Fruit fly (Drosophila melanogaster) whole organism, embryonic: Measurements from ENCODE around the gene SCAR.
A peak's percentile ranks its signal among the peaks of the same experiment; 100 is the strongest.

Source experiments
- B-H2 ChIP-seq: fragments of 200-800 bp; sonication (Bioruptor generic); optimal IDR thresholded peaks from 2 replicates; lab custom pipeline; 2018; ENCODE audit warnings: missing biosample characterization, mild to moderate bottlenecking, missing genetic modification characterization
- Bgb ChIP-seq: fragments of 200-800 bp; sonication (Bioruptor generic); IDR thresholded peaks from 2 replicates; pipeline ENCODE4 v1.3.6; 2022; ENCODE audit warnings: missing biosample characterization, missing genetic modification characterization; ENCODE audit not compliant: partially characterized antibody
- CG10979 ChIP-seq: fragments of 200-800 bp; sonication (Bioruptor generic); optimal IDR thresholded peaks from 2 replicates; lab custom pipeline; 2018; ENCODE audit warnings: missing biosample characterization, mild to moderate bottlenecking, missing genetic modification characterization, moderate library complexity
- CG12236 ChIP-seq: fragments of 200-800 bp; sonication (Bioruptor generic); optimal IDR thresholded peaks from 2 replicates; lab custom pipeline; 2016; ENCODE audit warnings: missing biosample characterization, missing genetic modification characterization
- CG14014 ChIP-seq: fragments of 200-800 bp; sonication (Bioruptor generic); IDR thresholded peaks from 2 replicates; pipeline ENCODE4 v1.3.6; 2022; ENCODE audit warnings: missing biosample characterization, missing genetic modification characterization
- CG17361 ChIP-seq: fragments of 200-800 bp; sonication (Bioruptor generic); IDR thresholded peaks from 3 replicates; pipeline ENCODE4 v1.3.6; 2022; ENCODE audit warnings: missing biosample characterization, missing genetic modification characterization
- CG18764 ChIP-seq: fragments of 200-800 bp; sonication (Bioruptor generic); optimal IDR thresholded peaks from 3 replicates; lab custom pipeline; 2016; ENCODE audit warnings: missing biosample characterization, missing genetic modification characterization
- CG2116 ChIP-seq: fragments of 200-800 bp; sonication (Bioruptor generic); optimal IDR thresholded peaks from 3 replicates; lab custom pipeline; 2018; ENCODE audit warnings: missing biosample characterization, mild to moderate bottlenecking, missing genetic modification characterization
- CG30020 ChIP-seq: fragments of 200-800 bp; optimal IDR thresholded peaks from 2 replicates; lab custom pipeline; 2019; ENCODE audit warnings: missing biosample characterization, mild to moderate bottlenecking, missing genetic modification characterization, moderate library complexity
- CG32772 ChIP-seq: fragments of 200-800 bp; sonication (Bioruptor generic); IDR thresholded peaks from 2 replicates; pipeline ENCODE4 v1.3.6; 2022; ENCODE audit warnings: missing biosample characterization, missing genetic modification characterization
- CG3281 ChIP-seq: fragments of 200-800 bp; sonication (Bioruptor generic); optimal IDR thresholded peaks from 3 replicates; lab custom pipeline; 2017; ENCODE audit warnings: missing biosample characterization, mild to moderate bottlenecking, missing genetic modification characterization
- CG7357 ChIP-seq: fragments of 200-800 bp; sonication (Bioruptor generic); IDR thresholded peaks from 3 replicates; pipeline ENCODE4 v1.3.6; 2022; ENCODE audit warnings: missing biosample characterization, missing genetic modification characterization
- CG8924 ChIP-seq: fragments of 200-800 bp; optimal IDR thresholded peaks from 3 replicates; lab custom pipeline; 2019; ENCODE audit warnings: missing biosample characterization, mild to moderate bottlenecking, missing genetic modification characterization, moderate library complexity
- CG9727 ChIP-seq: fragments of 200-800 bp; sonication (Bioruptor generic); optimal IDR thresholded peaks from 3 replicates; lab custom pipeline; 2017; ENCODE audit warnings: missing biosample characterization, mild to moderate bottlenecking, missing genetic modification characterization
- Dek ChIP-seq: fragments of 200-800 bp; sonication (Bioruptor generic); optimal IDR thresholded peaks from 3 replicates; lab custom pipeline; 2019; ENCODE audit warnings: missing biosample characterization, mild to moderate bottlenecking, missing genetic modification characterization, moderate library complexity
- Dip2 ChIP-seq: fragments of 200-800 bp; sonication (Bioruptor generic); IDR thresholded peaks from 2 replicates; pipeline ENCODE4 v1.3.6; 2022; ENCODE audit warnings: missing biosample characterization, missing genetic modification characterization
- Ets65A ChIP-seq: fragments of 200-800 bp; sonication (Bioruptor generic); peaks from one replicate; lab custom pipeline; 2016; ENCODE audit warnings: missing biosample characterization, missing genetic modification characterization
- Ets97D ChIP-seq: fragments of 200-800 bp; sonication (Bioruptor generic); optimal IDR thresholded peaks from 3 replicates; lab custom pipeline; 2016; ENCODE audit warnings: missing biosample characterization, missing genetic modification characterization
- HLH4C ChIP-seq: fragments of 200-800 bp; sonication (Bioruptor generic); IDR thresholded peaks from 3 replicates; pipeline ENCODE4 v1.3.6; 2022; ENCODE audit warnings: missing biosample characterization, missing genetic modification characterization; ENCODE audit not compliant: partially characterized antibody
- Jarid2 ChIP-seq: fragments of 200-800 bp; sonication (Bioruptor generic); optimal IDR thresholded peaks from 3 replicates; lab custom pipeline; 2017; ENCODE audit warnings: mild to moderate bottlenecking, missing biosample characterization, missing genetic modification reagents, missing genetic modification characterization
- MESR4 ChIP-seq: fragments of 200-800 bp; sonication (Bioruptor generic); optimal IDR thresholded peaks from 2 replicates; lab custom pipeline; 2018; ENCODE audit warnings: missing biosample characterization, mild to moderate bottlenecking, missing genetic modification characterization, moderate library complexity
- Med ChIP-seq: fragments of 200-800 bp; sonication (Bioruptor generic); peaks from one replicate; lab custom pipeline; 2016; ENCODE audit warnings: missing biosample characterization, missing genetic modification characterization, mild to moderate bottlenecking, inconsistent platforms, moderate library complexity
- NK7.1 ChIP-seq: fragments of 200-800 bp; sonication (Bioruptor generic); optimal IDR thresholded peaks from 3 replicates; lab custom pipeline; 2016; ENCODE audit warnings: missing biosample characterization, missing genetic modification characterization
- Side ChIP-seq: fragments of 200-800 bp; sonication (Bioruptor generic); optimal IDR thresholded peaks from 2 replicates; lab custom pipeline; 2016; ENCODE audit warnings: missing biosample characterization, missing genetic modification characterization
- Spps ChIP-seq: fragments of 200-800 bp; sonication (Bioruptor generic); optimal IDR thresholded peaks from 2 replicates; lab custom pipeline; 2018; ENCODE audit warnings: missing biosample characterization, mild to moderate bottlenecking, missing genetic modification characterization
- ap ChIP-seq: fragments of 200-800 bp; sonication (Bioruptor generic); IDR thresholded peaks from 2 replicates; pipeline ENCODE4 v1.3.6; 2022; ENCODE audit warnings: missing biosample characterization, missing genetic modification characterization
- bsh ChIP-seq, 2 experiments: fragments of 200-800 bp; sonication (Bioruptor generic); optimal IDR thresholded peaks; 2 replicates each; lab custom pipeline; 2017 to 2018; ENCODE audit warnings: mild to moderate bottlenecking in 2 of 2, missing biosample characterization in 2 of 2, missing genetic modification characterization in 2 of 2, moderate library complexity in 1 of 2
- crp ChIP-seq, 2 experiments: fragments of 200-800 bp; sonication (Bioruptor generic); optimal IDR thresholded peaks; 2 replicates in 1 of 2; 3 replicates in 1 of 2; lab custom pipeline; 2017; ENCODE audit warnings: missing biosample characterization in 2 of 2, missing genetic modification characterization in 2 of 2, mild to moderate bottlenecking in 1 of 2, moderate library complexity in 1 of 2
- danr ChIP-seq: fragments of 200-800 bp; sonication (Bioruptor generic); IDR thresholded peaks from 2 replicates; pipeline ENCODE4 v1.3.6; 2022; ENCODE audit warnings: missing biosample characterization, missing genetic modification characterization
- disco-r ChIP-seq: fragments of 200-800 bp; sonication (Bioruptor generic); optimal IDR thresholded peaks from 2 replicates; lab custom pipeline; 2016; ENCODE audit warnings: missing biosample characterization, missing genetic modification characterization
- grau ChIP-seq: fragments of 200-800 bp; optimal IDR thresholded peaks from 3 replicates; lab custom pipeline; 2019; ENCODE audit warnings: missing biosample characterization, mild to moderate bottlenecking, missing genetic modification characterization, moderate library complexity
- ind ChIP-seq: fragments of 200-800 bp; sonication (Bioruptor generic); optimal IDR thresholded peaks from 3 replicates; lab custom pipeline; 2016; ENCODE audit warnings: missing biosample characterization, missing genetic modification characterization
- inv ChIP-seq: fragments of 200-800 bp; sonication (Bioruptor generic); IDR thresholded peaks from 2 replicates; pipeline ENCODE4 v1.3.6; 2022; ENCODE audit warnings: missing biosample characterization, missing genetic modification characterization; ENCODE audit not compliant: partially characterized antibody
- peb ChIP-seq: fragments of 200-800 bp; sonication (Bioruptor generic); IDR thresholded peaks from 2 replicates; pipeline ENCODE4 v1.3.6; 2022; ENCODE audit warnings: missing biosample characterization, missing genetic modification characterization
- sens ChIP-seq: fragments of 200-800 bp; sonication (Bioruptor generic); peaks from one replicate; lab custom pipeline; 2016; ENCODE audit warnings: missing biosample characterization, missing genetic modification characterization
- shn ChIP-seq: fragments of 200-800 bp; sonication (Bioruptor generic); optimal IDR thresholded peaks from 3 replicates; lab custom pipeline; 2016; ENCODE audit warnings: missing biosample characterization, missing genetic modification characterization
- sima ChIP-seq: fragments of 200-800 bp; sonication (Bioruptor generic); optimal IDR thresholded peaks from 2 replicates; lab custom pipeline; 2016; ENCODE audit warnings: missing biosample characterization, missing genetic modification characterization
- unpg ChIP-seq: fragments of 200-800 bp; sonication (Bioruptor generic); optimal IDR thresholded peaks from 3 replicates; lab custom pipeline; 2018; ENCODE audit warnings: missing biosample characterization, mild to moderate bottlenecking, missing genetic modification characterization, moderate library complexity
- wdn ChIP-seq: fragments of 200-800 bp; sonication (Bioruptor generic); IDR thresholded peaks from 2 replicates; pipeline ENCODE4 v1.3.6; 2022; ENCODE audit warnings: missing biosample characterization, missing genetic modification characterization
- yki ChIP-seq: fragments of >200 bp; optimal IDR thresholded peaks from 3 replicates; lab custom pipeline; 2018

SCAR gene

dm6 chr2L:10964493-10964892, 12.1 kb upstream of the SCAR start (continued):
- TF ChIP-seq grau (tag; lab: Kevin White, UChicago) (no peak), unpg (no peak), Jarid2 (GFP tag; lab: Kevin White, UChicago) (no peak), CG18764 (GFP tag; lab: Kevin White, UChicago) (no peak), CG2116 (GFP tag; lab: Kevin White, UChicago) (no peak), CG32772 (GFP tag; lab: Robert Waterston, UW) (no peak), sima (GFP tag; lab: Kevin White, UChicago) (no peak), Dip2 (GFP tag; lab: Robert Waterston, UW) (no peak), CG30020 (tag; lab: Kevin White, UChicago) (no peak), yki (lab: Kevin White, UChicago) (no peak), wdn (GFP tag; lab: Robert Waterston, UW) (no peak), inv (GFP tag; lab: Robert Waterston, UW) (no peak; the same call in 1 of the 2 replicates), disco-r (GFP tag; lab: Kevin White, UChicago) (no peak), Spps (no peak), B-H2 (GFP tag; lab: Kevin White, UChicago) (no peak), shn (GFP tag; lab: Kevin White, UChicago) (no peak), CG10979 (no peak), CG3281 (GFP tag; lab: Kevin White, UChicago) (no peak), CG8924 (no peak), ap (GFP tag; lab: Robert Waterston, UW) (no peak), MESR4 (no peak), bsh (GFP tag; optimal IDR thresholded peaks at IDR 0.05; lab: Kevin White, UChicago) (no peak), crp (GFP tag; optimal IDR thresholded peaks at IDR 0.05; lab: Kevin White, UChicago) (no peak), CG14014 (no peak), Ets97D (GFP tag; lab: Kevin White, UChicago) (peak; percentile 88), Ets65A (no peak), danr (no peak), CG12236 (no peak), CG9727 (GFP tag; lab: Kevin White, UChicago) (no peak), Med (GFP tag; lab: Kevin White, UChicago) (peak; percentile 57), peb (GFP tag; lab: Robert Waterston, UW) (no peak), ind (GFP tag; lab: Kevin White, UChicago) (no peak), CG17361 (GFP tag; lab: Robert Waterston, UW) (peak; percentile 44; the same call in 1 of the 3 replicates)

dm6 chr2L:10965962-10966361, 10.6 kb upstream of the SCAR start:
- TF ChIP-seq Side: no peak
- no peak for TF ChIP-seq CG7357 (GFP tag; lab: Robert Waterston, UW)
- 0 out of 2 replicates have a peak, but pooled peaks have one; percentile 15 for TF ChIP-seq Bgb (GFP tag; lab: Robert Waterston, UW)
- TF ChIP-seq sens (GFP tag; lab: Kevin White, UChicago): peak; percentile 68
- TF ChIP-seq Dek (tag; lab: Kevin White, UChicago): no peak
- TF ChIP-seq HLH4C: 0 out of 3 replicates have a peak, but pooled peaks have one; percentile 28
- TF ChIP-seq NK7.1 (GFP tag; lab: Kevin White, UChicago): no peak
- TF ChIP-seq Med (GFP tag; lab: Kevin White, UChicago): peak; percentile 58
- TF ChIP-seq, all 482 proteins: peak for 4
